Fruit fly (Drosophila melanogaster) whole organism, wandering third instar larva: ENCODE measurements around the gene CG17562.

ENCODE experiments used
- Abd-B ChIP-seq: fragments of >200 bp; optimal IDR thresholded peaks from 2 replicates; lab custom pipeline; 2017; ENCODE audit warnings: missing biosample characterization, missing genetic modification characterization
- CG32264 ChIP-seq: fragments of 200-800 bp; sonication (Bioruptor generic); optimal IDR thresholded peaks from 2 replicates; lab custom pipeline; 2016; ENCODE audit warnings: missing biosample characterization, missing genetic modification characterization
- CG9705 ChIP-seq: fragments of 200-800 bp; sonication (Bioruptor generic); optimal IDR thresholded peaks from 2 replicates; lab custom pipeline; 2018; ENCODE audit warnings: missing biosample characterization, mild to moderate bottlenecking, missing genetic modification characterization
- CrebA ChIP-seq: fragments of 200-800 bp; sonication (Bioruptor generic); optimal IDR thresholded peaks from 2 replicates; lab custom pipeline; 2016; ENCODE audit warnings: missing biosample characterization, mild to moderate bottlenecking, missing genetic modification characterization, borderline replicate concordance
- Dfd ChIP-seq: fragments of >200 bp; optimal IDR thresholded peaks from 2 replicates; lab custom pipeline; 2017; ENCODE audit warnings: missing biosample characterization, missing genetic modification characterization
- Dif ChIP-seq: fragments of 200-275, 200-300 bp; sonication (Bioruptor generic); optimal IDR thresholded peaks from 2 replicates; lab custom pipeline; 2018; ENCODE audit warnings: missing biosample characterization, missing genetic modification characterization; ENCODE audit not compliant: partially characterized antibody
- HLH106 ChIP-seq: fragments of 200-800 bp; optimal IDR thresholded peaks from 3 replicates; lab custom pipeline; 2019; ENCODE audit warnings: missing biosample characterization, mild to moderate bottlenecking, missing genetic modification characterization, moderate library complexity
- Hnf4 ChIP-seq: fragments of 200-800 bp; sonication (Bioruptor generic); optimal IDR thresholded peaks from 2 replicates; lab custom pipeline; 2016; ENCODE audit warnings: missing biosample characterization, mild to moderate bottlenecking, missing genetic modification characterization
- Hr78 ChIP-seq: fragments of >200 bp; optimal IDR thresholded peaks from 2 replicates; lab custom pipeline; 2017; ENCODE audit warnings: missing biosample characterization, missing genetic modification characterization
- Hr83 ChIP-seq: fragments of 200-300 bp; sonication (Bioruptor generic); optimal IDR thresholded peaks from 2 replicates; lab custom pipeline; 2016; ENCODE audit warnings: missing biosample characterization, mild to moderate bottlenecking, missing genetic modification characterization, moderate library complexity; ENCODE audit not compliant: poor library complexity, severe bottlenecking
- Myc ChIP-seq: fragments of >200 bp; optimal IDR thresholded peaks from 2 replicates; lab custom pipeline; 2017
- N ChIP-seq: fragments of >200 bp; optimal IDR thresholded peaks from 2 replicates; lab custom pipeline; 2018; ENCODE audit warnings: missing biosample characterization, missing external identifiers, missing genetic modification characterization
- Rel ChIP-seq, 2 experiments: fragments of 200-800 bp; sonication (Bioruptor generic) in 1 of 2; optimal IDR thresholded peaks; 2 replicates in 1 of 2; 3 replicates in 1 of 2; lab custom pipeline; 2016 to 2019; ENCODE audit warnings: mild to moderate bottlenecking in 2 of 2, missing biosample characterization in 2 of 2, missing genetic modification characterization in 2 of 2, moderate library complexity in 1 of 2
- Vsx2 ChIP-seq: fragments of 200-300, 225-300 bp; sonication (Bioruptor generic); optimal IDR thresholded peaks from 2 replicates; lab custom pipeline; 2018; ENCODE audit warnings: missing biosample characterization, missing genetic modification characterization; ENCODE audit not compliant: partially characterized antibody
- brk ChIP-seq: fragments of 200-800 bp; sonication (Bioruptor generic); optimal IDR thresholded peaks from 2 replicates; lab custom pipeline; 2016; ENCODE audit warnings: missing biosample characterization, mild to moderate bottlenecking, missing genetic modification characterization
- dl ChIP-seq, 2 experiments: fragments of 175-275, 200-275 bp in 1 of 2; fragments of 200-275 bp in 1 of 2; sonication (Bioruptor generic); optimal IDR thresholded peaks; lab custom pipeline; 2018; ENCODE audit warnings: mild to moderate bottlenecking in 2 of 2, missing biosample characterization in 2 of 2, missing genetic modification characterization in 2 of 2, moderate library complexity in 2 of 2; ENCODE audit not compliant: partially characterized antibody in 2 of 2, insufficient read depth in 1 of 2
- dmrt93B ChIP-seq: fragments of 200-800 bp; sonication (Bioruptor generic); optimal IDR thresholded peaks from 2 replicates; lab custom pipeline; 2018; ENCODE audit warnings: missing biosample characterization, mild to moderate bottlenecking, missing genetic modification characterization
- dsf ChIP-seq: sonication (Bioruptor generic); optimal IDR thresholded peaks from 2 replicates; lab custom pipeline; 2016; ENCODE audit warnings: missing biosample characterization, missing genetic modification characterization, borderline replicate concordance
- foxo ChIP-seq, 2 experiments: fragments of 200-800 bp; sonication (Bioruptor generic); optimal IDR thresholded peaks; 2 replicates in 1 of 2; 3 replicates in 1 of 2; lab custom pipeline; 2016 to 2017; ENCODE audit warnings: missing biosample characterization in 2 of 2, missing genetic modification characterization in 2 of 2
- fru ChIP-seq: fragments of 200-800 bp; sonication (Bioruptor generic); optimal IDR thresholded peaks from 3 replicates; lab custom pipeline; 2016; ENCODE audit warnings: missing biosample characterization, mild to moderate bottlenecking, missing genetic modification characterization
- h ChIP-seq: fragments of 200-800 bp; sonication (Bioruptor generic); optimal IDR thresholded peaks from 3 replicates; lab custom pipeline; 2016; ENCODE audit warnings: missing biosample characterization, mild to moderate bottlenecking, missing genetic modification characterization
- jim ChIP-seq: fragments of 175-275, 200-325 bp; sonication (Bioruptor generic); optimal IDR thresholded peaks from 2 replicates; lab custom pipeline; 2016; ENCODE audit warnings: missing biosample characterization, mild to moderate bottlenecking, missing genetic modification characterization
- pan ChIP-seq: fragments of >200 bp; optimal IDR thresholded peaks from 2 replicates; lab custom pipeline; 2017
- psq ChIP-seq: fragments of 200-800 bp; sonication (Bioruptor generic); optimal IDR thresholded peaks from 3 replicates; lab custom pipeline; 2017; ENCODE audit warnings: missing biosample characterization, mild to moderate bottlenecking, missing genetic modification characterization, moderate library complexity
- rgr ChIP-seq: fragments of 200-800 bp; sonication (Bioruptor generic); optimal IDR thresholded peaks from 3 replicates; lab custom pipeline; 2016; ENCODE audit warnings: missing biosample characterization, mild to moderate bottlenecking, missing genetic modification characterization
- sage ChIP-seq: fragments of 200-800 bp; sonication (Bioruptor generic); optimal IDR thresholded peaks from 2 replicates; lab custom pipeline; 2016; ENCODE audit warnings: missing biosample characterization, mild to moderate bottlenecking, missing genetic modification characterization
- tai ChIP-seq: sonication (Bioruptor generic); optimal IDR thresholded peaks from 2 replicates; lab custom pipeline; 2016; ENCODE audit warnings: missing biosample characterization, missing genetic modification characterization
- woc ChIP-seq: sonication (Bioruptor generic); optimal IDR thresholded peaks from 2 replicates; lab custom pipeline; 2016; ENCODE audit warnings: missing biosample characterization, mild to moderate bottlenecking, missing genetic modification characterization

Gene CG17562

DNA sequence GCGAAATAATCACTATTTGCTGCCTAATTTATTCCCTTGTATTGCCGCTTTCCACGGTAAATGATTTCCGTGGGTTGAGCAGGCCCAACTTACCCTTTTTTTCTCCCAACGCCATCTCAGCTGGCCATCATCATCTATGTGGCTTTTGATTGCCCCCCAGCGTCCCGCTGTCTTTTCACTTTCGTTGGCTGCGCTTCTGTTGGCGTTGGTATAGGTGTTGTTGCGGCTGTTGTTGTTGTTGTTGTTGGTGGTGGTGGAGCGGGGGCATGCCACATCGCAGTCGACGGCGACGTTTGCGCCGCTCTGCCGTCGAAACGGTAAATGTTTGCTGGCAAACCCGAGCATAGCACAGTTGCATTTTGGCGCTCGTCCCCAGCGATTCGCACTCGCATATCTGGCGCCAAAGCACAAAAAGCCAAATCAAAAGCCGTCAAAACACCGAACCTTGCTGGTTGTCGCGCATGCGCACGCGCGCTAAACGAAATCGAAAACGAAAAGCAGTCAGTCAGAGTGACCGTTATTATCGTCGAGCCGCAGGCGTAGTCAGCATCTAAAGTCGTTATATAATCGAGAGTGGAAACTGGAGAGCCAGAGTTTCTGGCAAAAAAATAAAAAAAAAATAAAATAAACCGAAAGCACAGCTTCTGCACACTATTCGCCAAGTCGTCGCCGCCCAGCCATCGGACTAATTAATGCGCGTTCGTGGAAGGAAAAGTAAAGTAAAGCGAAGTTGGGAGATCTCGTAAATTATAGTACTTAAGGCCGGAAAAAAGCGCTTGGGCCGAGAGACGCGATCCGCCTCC is 20.9 kb upstream of the CG17562 start, which contains the start of gene CG14892:
Gene CG14892, plus strand, starts transcription at position 359 of the 803 bp plus-strand sequence.
- peak; percentile 11 for TF ChIP-seq pan (lab: Kevin White, UChicago)
- TF ChIP-seq Dfd = no peak

- TF ChIP-seq Hnf4 (GFP tag; lab: Kevin White, UChicago) (no peak), sage (GFP tag; lab: Kevin White, UChicago) (no peak), HLH106 (no peak), h (no peak), Vsx2 (GFP tag; lab: Kevin White, UChicago) (no peak), CG32264 (no peak), rgr (GFP tag; lab: Kevin White, UChicago) (no peak), jim (GFP tag; lab: Kevin White, UChicago) (no peak), tai (no peak), brk (GFP tag; lab: Kevin White, UChicago) (no peak), dmrt93B (GFP tag; lab: Kevin White, UChicago) (no peak), CrebA (GFP tag; lab: Kevin White, UChicago) (no peak), psq (GFP tag; lab: Kevin White, UChicago) (no peak), CG9705 (GFP tag; lab: Kevin White, UChicago) (no peak), Hr78 (no peak), N (no peak), pan (lab: Kevin White, UChicago) (no peak), dsf (GFP tag; lab: Kevin White, UChicago) (no peak), Dfd (no peak), Abd-B (GFP tag; lab: Kevin White, UChicago) (no peak)
- TF ChIP-seq, all 38 proteins: peak for 0
These were observed 20.1 kb upstream of the CG17562 start for dm6 chr3R:16594961-16595360.

DNA sequence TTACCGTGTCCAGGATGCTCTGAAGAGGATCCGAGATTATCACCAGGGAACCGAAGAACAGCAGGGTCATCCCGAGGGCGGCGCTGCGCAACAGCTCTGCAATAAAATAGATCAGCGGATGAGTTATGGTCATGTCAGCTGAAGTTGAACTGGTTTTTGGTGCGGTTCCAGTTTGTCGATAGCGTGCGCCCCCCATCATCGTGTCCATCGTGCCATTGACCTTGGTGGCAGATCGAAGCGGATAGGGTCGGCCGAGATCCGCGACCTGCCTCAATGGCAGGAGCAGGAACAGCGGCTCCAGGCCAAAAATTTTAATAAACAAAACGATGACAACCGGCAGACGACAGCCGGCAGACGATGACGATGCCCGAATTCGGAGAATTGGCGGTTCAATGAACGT is 15.5 kb upstream of the CG17562 start:
- TF ChIP-seq CrebA (GFP tag; lab: Kevin White, UChicago) (no peak), rgr (GFP tag; lab: Kevin White, UChicago) (no peak), N (no peak), Rel (GFP tag; optimal IDR thresholded peaks at IDR 0.05; lab: Kevin White, UChicago) (no peak), Rel (tag; optimal IDR thresholded peaks at IDR 0.05; lab: Kevin White, UChicago) (no peak), Myc (lab: Kevin White, UChicago) (no peak), Dfd (no peak)

dm6 chr3R:16600735-16601134 is 14.4 kb upstream of the CG17562 start:
- TF ChIP-seq CrebA (GFP tag; lab: Kevin White, UChicago) (no peak), Abd-B (GFP tag; lab: Kevin White, UChicago) (no peak), Rel (GFP tag; optimal IDR thresholded peaks at IDR 0.05; lab: Kevin White, UChicago) (no peak), Rel (tag; optimal IDR thresholded peaks at IDR 0.05; lab: Kevin White, UChicago) (no peak), Vsx2 (GFP tag; lab: Kevin White, UChicago) (no peak)
- TF ChIP-seq, all 38 proteins: peak for 0

- no peak for TF ChIP-seq tai
- TF ChIP-seq CG9705 (GFP tag; lab: Kevin White, UChicago) = no peak
- no peak for TF ChIP-seq Hnf4 (GFP tag; lab: Kevin White, UChicago)
- TF ChIP-seq foxo (GFP tag; optimal IDR thresholded peaks at IDR 0.05; lab: Kevin White, UChicago) = no peak
- TF ChIP-seq psq (GFP tag; lab: Kevin White, UChicago) = no peak
These were observed 10.4 kb upstream of the CG17562 start, which contains the start of gene CG10345 for dm6 chr3R:16604715-16605114. Gene CG10345 (minus strand): TSS chr3R:16604861.

DNA sequence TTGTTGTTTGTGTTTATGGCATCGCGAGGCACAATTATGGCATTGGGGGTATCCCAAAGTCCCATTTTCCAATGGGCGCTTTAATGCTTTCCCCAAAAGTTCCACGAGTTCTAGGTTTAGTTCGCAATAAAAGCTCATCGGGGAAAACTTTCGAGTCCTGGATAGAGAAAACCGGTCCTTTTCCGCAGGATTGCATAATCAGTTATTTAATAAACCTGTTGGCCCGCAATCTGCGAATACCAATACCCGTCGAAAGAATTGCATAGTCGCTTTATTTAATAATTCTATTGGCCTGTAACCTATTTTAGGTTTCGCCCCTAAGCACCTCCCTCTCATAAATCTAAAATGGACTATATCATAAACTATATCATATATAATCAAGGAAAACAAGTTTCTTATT is 9.2 kb upstream of the CG17562 start:
- TF ChIP-seq fru (GFP tag; lab: Kevin White, UChicago) = no peak
- no peak for TF ChIP-seq psq (GFP tag; lab: Kevin White, UChicago)
- no peak for TF ChIP-seq Hr83 (GFP tag; lab: Kevin White, UChicago)
- TF ChIP-seq Dif (GFP tag; lab: Kevin White, UChicago) = no peak
- no peak for TF ChIP-seq Myc (lab: Kevin White, UChicago)
- TF ChIP-seq dl (GFP tag; optimal IDR thresholded peaks at IDR 0.05; lab: Kevin White, UChicago; ENCODE audit: insufficient read depth in 1 of 2, partially characterized antibody in 2 of 2) = no peak
- TF ChIP-seq Rel (GFP tag; optimal IDR thresholded peaks at IDR 0.05; lab: Kevin White, UChicago) = no peak
- no peak for TF ChIP-seq Rel (tag; optimal IDR thresholded peaks at IDR 0.05; lab: Kevin White, UChicago)
- no peak for TF ChIP-seq Hnf4 (GFP tag; lab: Kevin White, UChicago)
- no peak for TF ChIP-seq woc (GFP tag; lab: Kevin White, UChicago)
- no peak for TF ChIP-seq CG9705 (GFP tag; lab: Kevin White, UChicago)
- TF ChIP-seq, all 38 proteins: peak for 0
